Worm (Caenorhabditis elegans) whole organism, late embryonic: ENCODE data around the gene hrpa-1.

Experiments used
- C08G9.2 ChIP-seq: sonication (generic microtip); optimal IDR thresholded peaks from 2 replicates; lab custom pipeline; 2016; ENCODE audit warnings: mild to moderate bottlenecking, missing genetic modification characterization, moderate library complexity, missing compliant biosample characterization
- C38D4.7 ChIP-seq: fragments of 200-800 bp; sonication (Bioruptor generic); optimal IDR thresholded peaks from 2 replicates; lab custom pipeline; 2018; ENCODE audit warnings: mild to moderate bottlenecking, missing genetic modification characterization, moderate library complexity, missing compliant biosample characterization
- K02D7.2 ChIP-seq: sonication (generic microtip); optimal IDR thresholded peaks from 2 replicates; lab custom pipeline; 2017; ENCODE audit warnings: mild to moderate bottlenecking, missing genetic modification characterization, missing compliant biosample characterization
- T23F11.4 ChIP-seq: fragments of 200-800 bp; sonication (Bioruptor generic); optimal IDR thresholded peaks from 2 replicates; lab custom pipeline; 2018; ENCODE audit warnings: mild to moderate bottlenecking, missing genetic modification characterization, missing compliant biosample characterization
- Y22D7AL.16 ChIP-seq: sonication (generic microtip); optimal IDR thresholded peaks from 2 replicates; lab custom pipeline; 2016; ENCODE audit warnings: missing genetic modification characterization, missing compliant biosample characterization
- ceh-18 ChIP-seq: sonication (generic microtip); optimal IDR thresholded peaks from 2 replicates; lab custom pipeline; 2016; ENCODE audit warnings: missing genetic modification characterization, missing compliant biosample characterization
- ceh-19 ChIP-seq: fragments of 200-800 bp; sonication (Bioruptor generic); optimal IDR thresholded peaks from 2 replicates; lab custom pipeline; 2018; ENCODE audit warnings: mild to moderate bottlenecking, missing genetic modification characterization, missing compliant biosample characterization
- ceh-2 ChIP-seq: sonication (generic microtip); optimal IDR thresholded peaks from 2 replicates; lab custom pipeline; 2016; ENCODE audit warnings: missing genotype, missing genetic modification characterization, missing compliant biosample characterization
- ceh-22 ChIP-seq: sonication (generic microtip); optimal IDR thresholded peaks from 2 replicates; lab custom pipeline; 2017; ENCODE audit warnings: missing biosample characterization, missing genetic modification characterization
- ceh-31 ChIP-seq: sonication (generic microtip); optimal IDR thresholded peaks from 2 replicates; lab custom pipeline; 2016; ENCODE audit warnings: missing genetic modification characterization, missing compliant biosample characterization
- ceh-34 ChIP-seq: sonication (generic microtip); optimal IDR thresholded peaks from 2 replicates; lab custom pipeline; 2016; ENCODE audit warnings: mild to moderate bottlenecking, missing genetic modification characterization, missing compliant biosample characterization
- ceh-48 ChIP-seq: sonication (generic microtip); optimal IDR thresholded peaks from 2 replicates; lab custom pipeline; 2016; ENCODE audit warnings: missing genetic modification characterization, inconsistent platforms, missing compliant biosample characterization
- ceh-6 ChIP-seq: fragments of 200-800 bp; sonication (Bioruptor generic); optimal IDR thresholded peaks from 2 replicates; lab custom pipeline; 2018; ENCODE audit warnings: mild to moderate bottlenecking, missing genetic modification characterization, missing compliant biosample characterization
- dve-1 ChIP-seq: sonication (generic microtip); optimal IDR thresholded peaks from 2 replicates; lab custom pipeline; 2017; ENCODE audit warnings: antibody characterized with exemption, mild to moderate bottlenecking, missing genetic modification characterization, missing compliant biosample characterization
- elt-2 ChIP-seq: sonication (generic microtip); optimal IDR thresholded peaks from 2 replicates; lab custom pipeline; 2016; ENCODE audit warnings: missing genetic modification reagents, missing genetic modification characterization, missing compliant biosample characterization
- ets-4 ChIP-seq: sonication (generic microtip); optimal IDR thresholded peaks from 2 replicates; lab custom pipeline; 2016; ENCODE audit warnings: missing genetic modification characterization, missing compliant biosample characterization
- fax-1 ChIP-seq: sonication (generic microtip); optimal IDR thresholded peaks from 2 replicates; lab custom pipeline; 2016; ENCODE audit warnings: missing genotype, missing genetic modification characterization, missing compliant biosample characterization
- fkh-10 ChIP-seq: fragments of 150-350 bp; optimal IDR thresholded peaks from 2 replicates; lab custom pipeline; 2014; ENCODE audit warnings: missing biosample characterization, missing genetic modification reagents, missing genetic modification characterization
- gmeb-2 ChIP-seq: sonication (generic microtip); optimal IDR thresholded peaks from 2 replicates; lab custom pipeline; 2016; ENCODE audit warnings: missing genetic modification characterization, inconsistent platforms, missing compliant biosample characterization
- hlh-15 ChIP-seq: sonication (generic microtip); optimal IDR thresholded peaks from 2 replicates; lab custom pipeline; 2016; ENCODE audit warnings: missing genetic modification characterization, missing compliant biosample characterization
- hlh-30 ChIP-seq: sonication (generic microtip); optimal IDR thresholded peaks from 2 replicates; lab custom pipeline; 2017; ENCODE audit warnings: antibody characterized with exemption, missing genetic modification characterization, missing compliant biosample characterization; ENCODE audit not compliant: insufficient read depth
- hlh-8 ChIP-seq: sonication (generic microtip); optimal IDR thresholded peaks from 2 replicates; lab custom pipeline; 2016; ENCODE audit warnings: missing genotype, missing genetic modification characterization, missing compliant biosample characterization
- madf-2 ChIP-seq: sonication (generic microtip); optimal IDR thresholded peaks from 2 replicates; lab custom pipeline; 2017; ENCODE audit warnings: missing genetic modification characterization, missing compliant biosample characterization
- nfya-1 ChIP-seq: sonication (generic microtip); optimal IDR thresholded peaks from 2 replicates; lab custom pipeline; 2017; ENCODE audit warnings: missing genetic modification characterization, mild to moderate bottlenecking, missing compliant biosample characterization, antibody characterized with exemption, moderate library complexity
- nhr-11 ChIP-seq: fragments of 150-350 bp; optimal IDR thresholded peaks from 2 replicates; lab custom pipeline; 2014; ENCODE audit warnings: missing biosample characterization, missing genetic modification characterization
- nhr-232 ChIP-seq: sonication (generic microtip); optimal IDR thresholded peaks from 2 replicates; lab custom pipeline; 2016; ENCODE audit warnings: missing genetic modification characterization, missing compliant biosample characterization
- npax-4 ChIP-seq: sonication (generic microtip); optimal IDR thresholded peaks from 2 replicates; lab custom pipeline; 2016; ENCODE audit warnings: missing genetic modification characterization, missing compliant biosample characterization
- pag-3 ChIP-seq: sonication (generic microtip); optimal IDR thresholded peaks from 2 replicates; lab custom pipeline; 2016; ENCODE audit warnings: missing compliant biosample characterization, missing genetic modification characterization, borderline replicate concordance
- pax-1 ChIP-seq: fragments of 150-350 bp; optimal IDR thresholded peaks from 2 replicates; lab custom pipeline; 2014; ENCODE audit warnings: missing biosample characterization, missing genetic modification characterization
- pha-2 ChIP-seq: sonication (generic microtip); optimal IDR thresholded peaks from 2 replicates; lab custom pipeline; 2017; ENCODE audit warnings: mild to moderate bottlenecking, missing genetic modification characterization, missing compliant biosample characterization
- pha-4 ChIP-seq: fragments of 150-350 bp; optimal IDR thresholded peaks from 2 replicates; lab custom pipeline; 2018; ENCODE audit warnings: missing biosample characterization, missing genetic modification reagents, missing genetic modification characterization
- pqm-1 ChIP-seq: sonication (generic microtip); optimal IDR thresholded peaks from 2 replicates; lab custom pipeline; 2016; ENCODE audit warnings: missing genetic modification characterization, missing compliant biosample characterization
- rnt-1 ChIP-seq: sonication (generic microtip); optimal IDR thresholded peaks from 2 replicates; lab custom pipeline; 2016; ENCODE audit warnings: missing genetic modification characterization, missing compliant biosample characterization
- syd-9 ChIP-seq: sonication (generic microtip); optimal IDR thresholded peaks from 2 replicates; lab custom pipeline; 2016; ENCODE audit warnings: mild to moderate bottlenecking, missing genetic modification characterization, moderate library complexity, missing compliant biosample characterization
- tbx-2 ChIP-seq: sonication (generic microtip); optimal IDR thresholded peaks from 2 replicates; lab custom pipeline; 2016; ENCODE audit warnings: missing genetic modification characterization, missing compliant biosample characterization
- tbx-7 ChIP-seq: sonication (generic microtip); optimal IDR thresholded peaks from 2 replicates; lab custom pipeline; 2016; ENCODE audit warnings: missing genotype, missing genetic modification characterization, missing compliant biosample characterization
- unc-42 ChIP-seq: sonication (generic microtip); optimal IDR thresholded peaks from 2 replicates; lab custom pipeline; 2016; ENCODE audit warnings: missing genotype, missing genetic modification characterization, missing compliant biosample characterization
- unc-55 ChIP-seq: sonication (generic microtip); optimal IDR thresholded peaks from 2 replicates; lab custom pipeline; 2017; ENCODE audit warnings: missing biosample characterization, missing genetic modification reagents, missing genetic modification characterization
- ztf-16 ChIP-seq: sonication (generic microtip); optimal IDR thresholded peaks from 2 replicates; lab custom pipeline; 2017; ENCODE audit warnings: missing genetic modification characterization, missing compliant biosample characterization

hrpa-1 gene

DNA sequence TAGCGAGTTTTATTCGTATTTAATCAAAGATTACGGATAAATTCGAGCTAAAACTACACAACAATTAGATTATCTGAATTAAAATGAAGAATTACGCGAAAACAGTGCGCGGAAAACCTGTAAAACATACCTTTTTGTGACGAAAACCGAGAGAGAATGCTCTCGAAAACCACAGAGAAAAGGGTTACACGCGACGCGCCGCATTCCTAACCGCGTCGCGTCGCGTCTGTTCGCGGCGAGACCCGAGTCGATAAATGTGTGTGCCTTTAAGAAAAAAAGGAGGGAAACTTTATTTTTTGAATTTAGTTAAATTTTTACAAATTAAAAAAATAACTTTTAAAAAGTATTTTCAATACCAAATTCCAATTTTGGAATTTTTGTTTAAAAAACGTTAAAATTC is at the start of gene hrpa-1:
Gene hrpa-1 (minus strand): TSS at position 192 of the 400 bp plus-strand sequence.
- TF ChIP-seq pqm-1 (no peak), ceh-31 (tag; lab: Kevin White, UChicago) (peak; percentile 59), Y22D7AL.16 (tag; lab: Kevin White, UChicago) (no peak), tbx-2 (peak; percentile 16), ceh-6 (no peak), pax-1 (tag; lab: Kevin White, UChicago) (peak; percentile 81), unc-42 (tag; lab: Kevin White, UChicago) (peak; percentile 6), hlh-30 (tag; lab: Kevin White, UChicago) (peak; percentile 35), ceh-18 (tag; lab: Kevin White, UChicago) (peak; percentile 21), madf-2 (no peak), dve-1 (tag; lab: Kevin White, UChicago) (peak; percentile 33), ceh-34 (tag; lab: Kevin White, UChicago) (peak; percentile 23), rnt-1 (tag; lab: Kevin White, UChicago) (peak; percentile 70), nfya-1 (tag; lab: Kevin White, UChicago) (peak; percentile 86), npax-4 (tag; lab: Kevin White, UChicago) (no peak), ztf-16 (no peak), fkh-10 (GFP tag; lab: Kevin White, UChicago) (no peak), elt-2 (peak; percentile 56), K02D7.2 (no peak)
- TF ChIP-seq, all 69 proteins: peak for 11

DNA sequence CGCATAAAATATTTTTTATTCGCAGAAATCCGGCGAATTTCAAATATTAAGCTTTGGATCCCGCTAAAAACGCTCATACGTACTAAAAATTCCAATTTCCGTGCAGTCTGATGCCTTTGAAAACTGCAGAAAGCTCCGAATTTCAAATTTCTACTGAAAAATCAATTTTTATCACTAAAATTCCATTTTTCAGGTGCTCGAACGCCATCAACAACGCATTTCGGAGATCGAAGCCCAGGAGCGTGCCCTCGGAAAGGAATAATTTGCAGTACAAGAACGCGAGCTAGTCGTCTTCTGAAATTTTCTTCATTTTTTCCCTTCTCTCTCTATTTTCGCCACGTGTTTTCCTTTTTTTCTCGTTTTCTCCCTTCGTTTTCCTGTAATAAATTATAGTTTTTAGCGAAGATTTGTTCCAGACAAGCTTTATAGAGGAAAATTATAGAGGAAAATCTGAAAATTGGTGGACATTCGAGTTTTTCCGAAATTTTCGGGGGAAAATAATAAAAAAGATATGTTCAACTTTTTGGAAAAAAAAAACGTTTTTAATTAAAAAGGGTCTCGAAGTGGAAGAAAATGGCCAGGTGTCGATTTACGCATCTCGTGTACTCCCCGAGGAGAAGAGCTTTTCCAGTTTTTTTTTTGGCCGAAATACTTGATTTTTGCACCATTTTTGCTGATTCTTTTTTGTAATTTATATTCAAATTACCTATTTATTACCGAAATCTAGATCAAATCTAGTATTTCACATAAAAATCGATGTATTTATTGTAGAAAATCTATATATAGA is 48.0 kb upstream of the hrpa-1 start:
- TF ChIP-seq hlh-30 (tag; lab: Kevin White, UChicago) = no peak
- no peak for TF ChIP-seq ets-4 (tag; lab: Kevin White, UChicago)
- TF ChIP-seq pha-4 = no peak
- TF ChIP-seq unc-42 (tag; lab: Kevin White, UChicago) = no peak
- TF ChIP-seq C38D4.7 (GFP tag; lab: Kevin White, UChicago) = no peak
- no peak for TF ChIP-seq ceh-18 (tag; lab: Kevin White, UChicago)
- no peak for TF ChIP-seq madf-2
- no peak for TF ChIP-seq ceh-22
- no peak for TF ChIP-seq hlh-8 (tag; lab: Kevin White, UChicago)
- no peak for TF ChIP-seq tbx-2
- TF ChIP-seq tbx-7 (tag; lab: Kevin White, UChicago) = no peak
- TF ChIP-seq npax-4 (tag; lab: Kevin White, UChicago) = no peak
- TF ChIP-seq pha-2 (tag; lab: Kevin White, UChicago) = no peak
- TF ChIP-seq gmeb-2 (tag; lab: Kevin White, UChicago) = no peak

DNA sequence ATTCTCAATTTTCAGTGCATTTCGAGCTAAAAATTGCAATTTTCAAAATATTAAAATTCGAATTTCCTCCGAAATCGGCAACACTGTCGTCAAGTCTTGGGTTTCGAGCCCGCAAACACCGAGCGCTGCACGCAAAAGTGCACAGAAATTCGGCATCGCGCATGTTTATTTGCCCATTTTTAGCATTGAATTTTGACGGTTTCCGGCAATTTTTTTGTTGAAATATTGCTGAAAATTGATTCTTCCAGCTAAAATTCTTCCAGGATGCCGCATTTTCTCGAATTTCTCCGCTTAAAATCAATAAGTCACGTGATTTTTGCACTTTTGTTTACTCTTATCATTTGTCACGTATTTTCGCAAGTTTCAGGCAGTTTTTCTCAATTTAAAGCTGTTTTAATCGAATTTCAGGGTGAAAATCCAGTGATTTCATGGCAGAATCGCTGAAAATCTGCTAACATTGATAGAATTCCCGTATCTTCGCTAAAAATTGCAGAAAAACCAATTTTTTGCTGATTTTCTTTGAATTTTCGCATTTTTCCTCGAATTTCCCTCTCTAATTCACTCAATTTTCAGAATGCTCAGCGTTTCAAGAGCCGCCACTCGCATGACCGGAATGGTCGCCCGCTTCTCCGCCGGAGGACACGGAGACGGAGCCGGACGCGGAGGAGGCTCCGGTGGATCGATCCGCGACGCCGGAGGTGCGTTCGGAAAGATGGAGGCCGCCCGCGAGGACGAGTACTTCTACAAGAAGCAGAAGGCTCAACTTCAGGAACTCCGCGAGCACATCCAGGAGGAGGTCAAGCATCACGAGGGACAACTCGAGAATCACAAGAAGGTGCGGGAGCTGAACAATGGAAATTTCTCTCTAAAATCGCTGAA is 46.9 kb upstream of the hrpa-1 start, which contains the start of gene mai-2:
Gene mai-2 (plus strand): TSS at position 574 of the 879 bp plus-strand sequence.
- TF ChIP-seq hlh-30 (tag; lab: Kevin White, UChicago) (peak; percentile 91), pag-3 (tag; lab: Kevin White, UChicago) (no peak), ceh-2 (tag; lab: Kevin White, UChicago) (no peak), fax-1 (tag; lab: Kevin White, UChicago) (no peak), ceh-6 (no peak), nfya-1 (tag; lab: Kevin White, UChicago) (peak; percentile 28)

DNA sequence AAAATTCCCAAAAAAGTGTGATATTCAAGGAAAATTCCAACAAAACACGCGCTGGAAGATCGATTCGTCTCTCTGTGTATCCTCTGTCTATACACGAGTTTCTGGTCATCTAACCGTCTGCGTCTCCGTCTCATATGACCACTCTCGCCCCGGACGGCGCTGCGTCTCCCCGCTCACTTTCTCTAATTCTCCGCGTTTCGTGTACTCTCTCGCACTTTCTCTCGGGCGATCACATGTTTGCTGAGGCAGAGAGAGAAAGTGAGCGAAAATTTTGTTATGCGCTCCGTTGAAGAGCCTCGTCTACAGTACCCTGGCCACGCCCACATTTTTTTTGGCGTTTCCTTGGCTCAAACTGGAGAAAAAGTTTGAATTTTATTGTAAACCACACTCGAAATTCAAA is 45.9 kb upstream of the hrpa-1 start:
- TF ChIP-seq elt-2 (no peak), tbx-7 (tag; lab: Kevin White, UChicago) (no peak), madf-2 (no peak), npax-4 (tag; lab: Kevin White, UChicago) (no peak), ceh-31 (tag; lab: Kevin White, UChicago) (peak; percentile 78), rnt-1 (tag; lab: Kevin White, UChicago) (peak; percentile 65), unc-42 (tag; lab: Kevin White, UChicago) (peak; percentile 88), ceh-48 (peak; percentile 10), ceh-19 (no peak), syd-9 (no peak), nhr-232 (tag; lab: Kevin White, UChicago) (no peak), C08G9.2 (tag; lab: Kevin White, UChicago) (peak; percentile 37), pha-4 (no peak), pqm-1 (peak; percentile 5), nhr-11 (no peak), hlh-8 (tag; lab: Kevin White, UChicago) (peak; percentile 43), tbx-2 (peak; percentile 56), unc-55 (GFP tag; lab: Kevin White, UChicago) (peak; percentile 47), ceh-18 (tag; lab: Kevin White, UChicago) (peak; percentile 77), gmeb-2 (tag; lab: Kevin White, UChicago) (no peak), ztf-16 (no peak), hlh-30 (tag; lab: Kevin White, UChicago) (peak; percentile 99), dve-1 (tag; lab: Kevin White, UChicago) (no peak), hlh-15 (tag; lab: Kevin White, UChicago) (no peak), T23F11.4 (GFP tag; lab: Kevin White, UChicago) (no peak), K02D7.2 (no peak), ceh-2 (tag; lab: Kevin White, UChicago) (peak; percentile 44)
